Fruit fly (Drosophila melanogaster): ENCODE data around the gene CG6321.
A peak's percentile ranks its signal among the peaks of the same experiment; 100 is the strongest.

CG6321 gene

DNA sequence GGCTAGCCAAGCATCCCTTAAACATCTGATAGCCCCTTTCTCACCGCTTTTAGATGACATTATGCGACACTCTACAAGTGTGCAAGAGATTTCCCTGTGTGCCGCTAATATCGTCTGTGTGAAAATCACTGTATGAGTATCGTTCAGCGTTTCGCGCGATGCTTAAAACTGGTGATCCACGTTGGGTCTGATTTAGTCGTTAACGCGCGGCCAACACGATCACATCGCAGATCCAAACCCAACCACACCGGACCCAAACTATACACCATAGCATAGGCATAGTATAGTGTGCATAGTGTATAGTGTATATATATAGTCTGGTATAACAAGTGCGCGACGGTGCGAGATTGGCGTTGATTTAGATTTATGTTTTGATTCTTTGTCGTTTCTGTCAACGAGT is 7.2 kb downstream of the CG6321 start, which contains the start of gene CG7888 (continued):
- TF ChIP-seq CG10147 (GFP tag; optimal IDR thresholded peaks at IDR 0.05) (no peak), HLHmδ (GFP tag; optimal IDR thresholded peaks at IDR 0.05) (no peak), CG13424 (tag; optimal IDR thresholded peaks at IDR 0.05) (no peak), Med (GFP tag) (peak; percentile 26), slbo (GFP tag; IDR thresholded peaks at IDR 0.05) (no peak), CG15514 (GFP tag; optimal IDR thresholded peaks at IDR 0.05) (peak; percentile 18), CG8290 (GFP tag; optimal IDR thresholded peaks at IDR 0.05) (no peak), CG8290 (tag; optimal IDR thresholded peaks at IDR 0.05) (peak in 1 of 2 experiments; percentile 46)

DNA sequence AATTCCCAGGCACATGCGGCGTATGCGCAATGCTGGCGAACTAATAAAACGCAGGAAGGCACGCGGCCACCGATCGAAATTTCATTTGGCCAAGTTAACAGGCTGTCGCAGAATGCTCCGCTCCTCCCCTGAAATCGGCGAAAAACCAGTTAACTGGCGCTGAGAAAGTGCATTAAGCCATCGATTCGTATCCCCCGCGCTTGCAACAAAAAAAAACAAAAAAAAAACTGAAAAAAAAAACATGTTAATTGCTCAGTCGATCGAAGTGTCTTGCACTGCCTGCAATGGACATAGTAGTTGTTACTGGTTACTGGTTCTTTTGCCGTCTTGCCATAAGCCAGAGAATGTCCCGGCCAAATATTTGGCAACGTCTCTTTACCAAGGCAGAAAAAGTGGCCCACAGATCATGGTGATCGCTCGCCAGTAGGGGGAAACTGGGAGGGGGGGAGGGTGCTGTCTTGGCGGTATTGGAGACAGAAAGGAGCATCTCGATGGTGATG is 8.2 kb downstream of the CG6321 start:
- TF ChIP-seq CG18262 (tag; optimal IDR thresholded peaks at IDR 0.05): no peak
- peak; percentile 57; the same call in 1 of the 2 replicates for TF ChIP-seq Drgx (GFP tag; IDR thresholded peaks at IDR 0.05)
- TF ChIP-seq Ets65A (GFP tag): peak; percentile 91

DNA sequence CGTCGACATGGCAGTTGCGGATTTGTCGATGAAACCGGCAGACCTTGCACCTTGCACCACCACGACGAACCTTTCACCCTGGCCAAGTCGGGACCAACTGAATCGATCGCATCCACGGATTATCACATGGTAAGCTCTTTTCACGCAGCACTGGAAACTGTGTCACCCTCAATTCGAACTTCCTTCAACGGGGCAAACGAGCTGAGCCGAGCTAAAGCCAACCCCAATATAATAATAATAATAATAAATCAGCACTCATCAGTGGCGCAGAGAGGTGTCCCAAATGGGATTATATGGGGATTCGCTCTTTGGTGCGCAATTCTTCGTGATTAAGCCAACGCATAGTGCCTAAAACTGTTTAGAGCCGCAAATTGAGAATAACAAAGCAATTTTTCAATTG is 9.8 kb downstream of the CG6321 start, which contains the start of gene CG43693:
TSS of gene CG43693 (minus strand) at position 101 of the 400 bp plus-strand sequence.
- no peak for TF ChIP-seq twi (tag; optimal IDR thresholded peaks at IDR 0.05)
- TF ChIP-seq ems (GFP tag; optimal IDR thresholded peaks at IDR 0.05): no peak
- no peak for TF ChIP-seq CG12236 (GFP tag; optimal IDR thresholded peaks at IDR 0.05)
- no peak for TF ChIP-seq jigr1 (GFP tag; IDR thresholded peaks at IDR 0.05)
- TF ChIP-seq maf-S (GFP tag; optimal IDR thresholded peaks at IDR 0.05): no peak
- TF ChIP-seq hb (GFP tag; IDR thresholded peaks at IDR 0.05; ENCODE audit: partially characterized antibody): 0 out of 3 replicates have a peak, but pooled peaks have one; percentile 41

- TF ChIP-seq pb (GFP tag; optimal IDR thresholded peaks at IDR 0.05) (no peak), PHDP (tag; optimal IDR thresholded peaks at IDR 0.05) (peak; percentile 12), sug (tag; optimal IDR thresholded peaks at IDR 0.05) (peak; percentile 60), CG3995 (GFP tag; optimal IDR thresholded peaks at IDR 0.05) (peak; percentile 4), Meics (GFP tag; optimal IDR thresholded peaks at IDR 0.05) (peak; percentile 54), CG6765 (GFP tag; optimal IDR thresholded peaks at IDR 0.05) (peak; percentile 72), Elba2 (GFP tag; optimal IDR thresholded peaks at IDR 0.05) (no peak), CG34422 (GFP tag; IDR thresholded peaks at IDR 0.05) (no peak), Atf6 (GFP tag; IDR thresholded peaks at IDR 0.05) (peak; percentile 43; the same call in 1 of the 2 replicates), bigmax (GFP tag; optimal IDR thresholded peaks at IDR 0.05) (no peak), CG10543 (GFP tag; optimal IDR thresholded peaks at IDR 0.05) (peak; percentile 78), Sox100B (GFP tag; optimal IDR thresholded peaks at IDR 0.05) (no peak), CG6683 (GFP tag; optimal IDR thresholded peaks at IDR 0.05) (peak; percentile 27), insv (GFP tag; optimal IDR thresholded peaks at IDR 0.05) (no peak), CG9797 (GFP tag; optimal IDR thresholded peaks at IDR 0.05) (no peak), Fer2 (tag; optimal IDR thresholded peaks at IDR 0.05) (peak; percentile 5), Hey (tag; optimal IDR thresholded peaks at IDR 0.05) (peak; percentile 64), Hmr (GFP tag; optimal IDR thresholded peaks at IDR 0.05) (peak; percentile 62), MBD-R2 (GFP tag; IDR thresholded peaks at IDR 0.05) (no peak), wek (GFP tag; optimal IDR thresholded peaks at IDR 0.05) (peak; percentile 37), CG17829 (tag; optimal IDR thresholded peaks at IDR 0.05) (no peak), grn (GFP tag; optimal IDR thresholded peaks at IDR 0.05) (peak; percentile 40), mirr (GFP tag; optimal IDR thresholded peaks at IDR 0.05) (peak; percentile 3), Dbx (GFP tag; IDR thresholded peaks at IDR 0.05) (0 out of 3 replicates have a peak, but pooled peaks have one; percentile 47), pfk (GFP tag; optimal IDR thresholded peaks at IDR 0.05) (peak; percentile 28), sqz (GFP tag; optimal IDR thresholded peaks at IDR 0.05) (no peak), CG34376 (GFP tag; optimal IDR thresholded peaks at IDR 0.05) (peak; percentile 66), CG6854 (GFP tag; optimal IDR thresholded peaks at IDR 0.05) (peak; percentile 36), CG7987 (GFP tag; optimal IDR thresholded peaks at IDR 0.05) (peak; percentile 75)
Measured at dm6 chr3L:11049414-11049813, 11.6 kb downstream of the CG6321 start.

Data from whole organism, embryonic.